Fruit fly (Drosophila melanogaster) whole organism, pupa: Measurements from ENCODE around the gene CG5112.
A peak's percentile ranks its signal among the peaks of the same experiment; 100 is the strongest.

ENCODE experiments used
- CG10348 ChIP-seq: fragments of 200-800 bp; sonication (Bioruptor generic); IDR thresholded peaks from 2 replicates; pipeline ENCODE4 v1.3.6; 2022; ENCODE audit warnings: missing biosample characterization, missing genetic modification characterization
- CG12605 ChIP-seq: fragments of 200-800 bp; sonication (Bioruptor generic); IDR thresholded peaks from 2 replicates; pipeline ENCODE4 v1.3.6; 2022; ENCODE audit warnings: missing biosample characterization, missing genetic modification characterization
- CG13204 ChIP-seq: fragments of 200-800 bp; sonication (Bioruptor generic); optimal IDR thresholded peaks from 2 replicates; lab custom pipeline; 2018; ENCODE audit warnings: missing biosample characterization, mild to moderate bottlenecking, missing genetic modification characterization, moderate library complexity
- CG14655 ChIP-seq: fragments of 200-800 bp; sonication (Bioruptor generic); optimal IDR thresholded peaks from 3 replicates; lab custom pipeline; 2017; ENCODE audit warnings: mild to moderate bottlenecking, missing biosample characterization, missing genetic modification reagents, missing genetic modification characterization
- CG15710 ChIP-seq: fragments of 200-800 bp; sonication (Bioruptor generic); optimal IDR thresholded peaks from 2 replicates; lab custom pipeline; 2018; ENCODE audit warnings: missing biosample characterization, mild to moderate bottlenecking, missing genetic modification characterization, moderate library complexity
- CG17806 ChIP-seq: fragments of 200-800 bp; sonication (Bioruptor generic); optimal IDR thresholded peaks from 2 replicates; lab custom pipeline; 2018; ENCODE audit warnings: missing biosample characterization, mild to moderate bottlenecking, missing genetic modification characterization, moderate library complexity
- CG32121 ChIP-seq: fragments of 200-800 bp; sonication (Bioruptor generic); IDR thresholded peaks from 2 replicates; pipeline ENCODE4 v1.3.6; 2022; ENCODE audit warnings: missing biosample characterization, missing genetic modification characterization
- CG34367 ChIP-seq: fragments of 200-800 bp; sonication (Bioruptor generic); optimal IDR thresholded peaks from 2 replicates; lab custom pipeline; 2018; ENCODE audit warnings: missing biosample characterization, mild to moderate bottlenecking, missing genetic modification characterization
- CG4496 ChIP-seq: fragments of 200-800 bp; sonication (Bioruptor generic); IDR thresholded peaks from 3 replicates; pipeline ENCODE4 v1.3.6; 2022; ENCODE audit warnings: missing biosample characterization, missing genetic modification characterization
- CG8159 ChIP-seq: fragments of 200-800 bp; sonication (Bioruptor generic); optimal IDR thresholded peaks from 3 replicates; lab custom pipeline; 2018; ENCODE audit warnings: missing biosample characterization, mild to moderate bottlenecking, missing genetic modification characterization, moderate library complexity
- CG8301 ChIP-seq: fragments of 200-800 bp; sonication (Bioruptor generic); optimal IDR thresholded peaks from 2 replicates; lab custom pipeline; 2018; ENCODE audit warnings: missing biosample characterization, mild to moderate bottlenecking, missing genetic modification characterization
- CG9948 ChIP-seq: fragments of 200-800 bp; sonication (Bioruptor generic); optimal IDR thresholded peaks from 2 replicates; lab custom pipeline; 2018; ENCODE audit warnings: missing biosample characterization, mild to moderate bottlenecking, missing genetic modification characterization, moderate library complexity
- D1 ChIP-seq: fragments of 200-800 bp; sonication (Bioruptor generic); optimal IDR thresholded peaks from 2 replicates; lab custom pipeline; 2018; ENCODE audit warnings: missing biosample characterization, mild to moderate bottlenecking, missing genetic modification characterization, moderate library complexity
- EcR ChIP-seq: fragments of 200-800 bp; sonication (Bioruptor generic); optimal IDR thresholded peaks from 3 replicates; lab custom pipeline; 2019; ENCODE audit warnings: missing biosample characterization, missing genetic modification characterization, mild to moderate bottlenecking, moderate library complexity, missing genetic modification reagents
- Ets98B ChIP-seq: fragments of 200-800 bp; sonication (Bioruptor generic); IDR thresholded peaks from 2 replicates; pipeline ENCODE4 v1.3.6; 2022; ENCODE audit warnings: missing biosample characterization, missing genetic modification characterization
- Pif1A ChIP-seq: fragments of 200-800 bp; sonication (Bioruptor generic); optimal IDR thresholded peaks from 3 replicates; lab custom pipeline; 2016; ENCODE audit warnings: missing biosample characterization, missing genetic modification characterization
- Pif1B ChIP-seq: fragments of 200-800 bp; sonication (Bioruptor generic); optimal IDR thresholded peaks from 3 replicates; lab custom pipeline; 2016; ENCODE audit warnings: missing biosample characterization, missing genetic modification characterization
- Snoo ChIP-seq: fragments of 200-800 bp; sonication (Bioruptor generic); optimal IDR thresholded peaks from 3 replicates; lab custom pipeline; 2017; ENCODE audit warnings: missing biosample characterization, mild to moderate bottlenecking, missing genetic modification characterization, inconsistent platforms
- fd96Ca ChIP-seq: fragments of 200-800 bp; sonication (Bioruptor generic); IDR thresholded peaks from 3 replicates; pipeline ENCODE4 v1.3.6; 2022; ENCODE audit warnings: missing biosample characterization, missing genetic modification characterization
- gl ChIP-seq: fragments of 200-800 bp; sonication (Bioruptor generic); optimal IDR thresholded peaks from 2 replicates; lab custom pipeline; 2018; ENCODE audit warnings: missing biosample characterization, mild to moderate bottlenecking, missing genetic modification characterization
- rn ChIP-seq: fragments of 200-800 bp; sonication (Bioruptor generic); IDR thresholded peaks from 2 replicates; pipeline ENCODE4 v1.3.6; 2022; ENCODE audit warnings: missing biosample characterization, missing genetic modification characterization

CG5112 gene

dm6 chr3R:25504891-25505290 lies 13.6 kb downstream of the CG5112 start, which contains the start of gene CG5107:
Gene CG5107, plus strand, starts transcription at chr3R:25505191.
- TF ChIP-seq CG17806 = no peak
- TF ChIP-seq Snoo = no peak
- TF ChIP-seq CG12605 = no peak

- TF ChIP-seq CG9948 (tag; lab: Kevin White, UChicago) (no peak), CG10348 (GFP tag; lab: Robert Waterston, UW) (no peak), D1 (tag; lab: Kevin White, UChicago) (no peak), rn (GFP tag; lab: Robert Waterston, UW) (no peak), Snoo (no peak), Pif1A (GFP tag; lab: Kevin White, UChicago) (no peak), CG13204 (GFP tag; lab: Kevin White, UChicago) (no peak), fd96Ca (GFP tag; lab: Robert Waterston, UW) (no peak), CG8301 (tag; lab: Kevin White, UChicago) (no peak), CG32121 (GFP tag; lab: Robert Waterston, UW) (no peak), CG4496 (no peak), Ets98B (GFP tag; lab: Robert Waterston, UW) (no peak), CG12605 (no peak), CG17806 (no peak), CG8159 (tag; lab: Kevin White, UChicago) (no peak), CG34367 (no peak), CG14655 (GFP tag; lab: Kevin White, UChicago) (no peak), EcR (GFP tag; lab: Kevin White, UChicago) (no peak), CG15710 (tag; lab: Kevin White, UChicago) (no peak), gl (tag; lab: Kevin White, UChicago) (no peak)
- TF ChIP-seq, all 21 proteins: peak for 0
These were observed 14.7 kb downstream of the CG5112 start, which contains the start of gene CG5111 for dm6 chr3R:25505975-25506374. Gene CG5111, plus strand, starts transcription at chr3R:25506275.

dm6 chr3R:25512750-25513149 lies 21.5 kb downstream of the CG5112 start:
- TF ChIP-seq D1 (tag; lab: Kevin White, UChicago) (peak; percentile 26), Snoo (no peak), CG10348 (GFP tag; lab: Robert Waterston, UW) (no peak)

- TF ChIP-seq gl (tag; lab: Kevin White, UChicago) (peak; percentile 87), CG12605 (peak; percentile 96), CG34367 (peak; percentile 95), CG14655 (GFP tag; lab: Kevin White, UChicago) (peak; percentile 99), Pif1A (GFP tag; lab: Kevin White, UChicago) (peak; percentile 92), CG17806 (peak; percentile 99), Ets98B (GFP tag; lab: Robert Waterston, UW) (peak; percentile 98), rn (GFP tag; lab: Robert Waterston, UW) (peak; percentile 95), CG13204 (GFP tag; lab: Kevin White, UChicago) (peak; percentile 88), CG8159 (tag; lab: Kevin White, UChicago) (peak; percentile 99), CG8301 (tag; lab: Kevin White, UChicago) (peak; percentile 97), CG9948 (tag; lab: Kevin White, UChicago) (peak; percentile 99), Snoo (peak; percentile 97), EcR (GFP tag; lab: Kevin White, UChicago) (peak; percentile 77), CG32121 (GFP tag; lab: Robert Waterston, UW) (peak; percentile 99), CG10348 (GFP tag; lab: Robert Waterston, UW) (peak; percentile 94), CG4496 (peak; percentile 97), CG15710 (tag; lab: Kevin White, UChicago) (peak; percentile 99), Pif1B (GFP tag; lab: Kevin White, UChicago) (peak; percentile 96), fd96Ca (GFP tag; lab: Robert Waterston, UW) (peak; percentile 94), D1 (tag; lab: Kevin White, UChicago) (peak; percentile 98)
These were observed 24.4 kb downstream of the CG5112 start, which contains the start of gene msi for dm6 chr3R:25515450-25516288. Gene msi, plus strand, starts transcription at chr3R:25516118.

dm6 chr3R:25517521-25517920 lies 26.3 kb downstream of the CG5112 start:
- TF ChIP-seq Pif1A (GFP tag; lab: Kevin White, UChicago) (no peak), CG12605 (no peak), CG4496 (0 out of 3 replicates have a peak, but pooled peaks have one; percentile 13)

dm6 chr3R:25518099-25518567 lies 26.9 kb downstream of the CG5112 start:
- TF ChIP-seq CG14655 (GFP tag; lab: Kevin White, UChicago) (peak; percentile 40), Ets98B (GFP tag; lab: Robert Waterston, UW) (no peak), CG4496 (peak; percentile 83), gl (tag; lab: Kevin White, UChicago) (peak; percentile 46), CG13204 (GFP tag; lab: Kevin White, UChicago) (peak; percentile 60), CG12605 (no peak; the same call in 1 of the 2 replicates), Pif1B (GFP tag; lab: Kevin White, UChicago) (peak; percentile 14), CG34367 (peak; percentile 24), CG8301 (tag; lab: Kevin White, UChicago) (no peak), EcR (GFP tag; lab: Kevin White, UChicago) (peak; percentile 19), fd96Ca (GFP tag; lab: Robert Waterston, UW) (no peak; the same call in 2 of the 3 replicates), CG15710 (tag; lab: Kevin White, UChicago) (no peak), rn (GFP tag; lab: Robert Waterston, UW) (0 out of 2 replicates have a peak, but pooled peaks have one; percentile 18), CG8159 (tag; lab: Kevin White, UChicago) (no peak)
